Worm (Caenorhabditis elegans) whole organism, L1 larva: ENCODE results near the gene lin-24.

ENCODE experiments used
- C34B4.2 ChIP-seq: sonication (generic microtip); optimal IDR thresholded peaks from 2 replicates; lab custom pipeline; 2017; ENCODE audit warnings: mild to moderate bottlenecking, missing genetic modification characterization, missing compliant biosample characterization
- F16B12.6 ChIP-seq: fragments of 150-350 bp; optimal IDR thresholded peaks from 2 replicates; lab custom pipeline; 2014; ENCODE audit warnings: missing biosample characterization, missing genetic modification characterization
- aha-1 ChIP-seq: fragments of 150-350 bp; optimal IDR thresholded peaks from 2 replicates; lab custom pipeline; 2014; ENCODE audit warnings: missing biosample characterization, missing genetic modification characterization
- aly-2 ChIP-seq: fragments of 150-350 bp; optimal IDR thresholded peaks from 2 replicates; lab custom pipeline; 2014; ENCODE audit warnings: missing biosample characterization, missing genetic modification characterization
- ceh-82 ChIP-seq, 3 experiments: fragments of 150-350 bp in 1 of 3; sonication (generic microtip) in 2 of 3; optimal IDR thresholded peaks; 2 replicates each; lab custom pipeline; 2014 to 2017; ENCODE audit warnings: missing biosample characterization in 3 of 3, missing genetic modification characterization in 3 of 3
- dpl-1 ChIP-seq, 3 experiments: fragments of 150-350 bp in 2 of 3; sonication (generic microtip) in 1 of 3; optimal IDR thresholded peaks; 2 replicates each; lab custom pipeline; 2014 to 2017; ENCODE audit warnings: missing biosample characterization in 3 of 3, missing genetic modification characterization in 3 of 3, missing genetic modification reagents in 3 of 3
- efl-1 ChIP-seq, 4 experiments: fragments of 150-350 bp; optimal IDR thresholded peaks in 3 of 4; peaks in 1 of 4; 1 replicate in 1 of 4; 2 replicates in 3 of 4; lab custom pipeline; 2014; ENCODE audit warnings: missing biosample characterization in 2 of 4, missing genetic modification characterization in 2 of 4, missing genetic modification reagents in 2 of 4
- efl-3 ChIP-seq: fragments of 200-800 bp; sonication (Bioruptor generic); optimal IDR thresholded peaks from 2 replicates; lab custom pipeline; 2018; ENCODE audit warnings: mild to moderate bottlenecking, missing genetic modification characterization, missing compliant biosample characterization
- ets-5 ChIP-seq: fragments of 200-800 bp; sonication (Bioruptor generic); IDR thresholded peaks from 2 replicates; pipeline ENCODE4 v1.3.6; 2022; ENCODE audit warnings: missing genetic modification characterization, missing compliant biosample characterization
- fkh-10 ChIP-seq: sonication (generic microtip); optimal IDR thresholded peaks from 2 replicates; lab custom pipeline; 2017; ENCODE audit warnings: missing biosample characterization, missing genetic modification reagents, missing genetic modification characterization
- fkh-8 ChIP-seq: sonication (generic microtip); optimal IDR thresholded peaks from 2 replicates; lab custom pipeline; 2016; ENCODE audit warnings: mild to moderate bottlenecking, missing genetic modification characterization, missing compliant biosample characterization
- fos-1 ChIP-seq: fragments of 150-350 bp; optimal IDR thresholded peaks from 2 replicates; lab custom pipeline; 2014; ENCODE audit warnings: missing biosample characterization, missing genetic modification characterization
- grh-1 ChIP-seq: fragments of 200-800 bp; sonication (Bioruptor generic); IDR thresholded peaks from 2 replicates; pipeline ENCODE4 v1.3.6; 2022; ENCODE audit warnings: missing genetic modification reagents, missing genetic modification characterization, missing compliant biosample characterization
- hlh-17 ChIP-seq: fragments of 200-800 bp; sonication (Bioruptor generic); optimal IDR thresholded peaks from 2 replicates; lab custom pipeline; 2018; ENCODE audit warnings: missing genetic modification characterization, mild to moderate bottlenecking, missing compliant biosample characterization, moderate library complexity, borderline replicate concordance
- hlh-4 ChIP-seq: sonication (generic microtip); optimal IDR thresholded peaks from 2 replicates; lab custom pipeline; 2016; ENCODE audit warnings: mild to moderate bottlenecking, missing genetic modification characterization, missing compliant biosample characterization
- isw-1 ChIP-seq: fragments of 200-800 bp; sonication (Bioruptor generic); IDR thresholded peaks from 2 replicates; pipeline ENCODE4 v1.3.6; 2022; ENCODE audit warnings: missing genetic modification characterization, missing compliant biosample characterization
- lin-14 ChIP-seq: fragments of 200-800 bp; sonication (Bioruptor generic); optimal IDR thresholded peaks from 2 replicates; lab custom pipeline; 2018; ENCODE audit warnings: mild to moderate bottlenecking, missing genetic modification characterization, moderate library complexity, missing compliant biosample characterization
- lsy-2 ChIP-seq, 2 experiments: fragments of 150-350 bp; optimal IDR thresholded peaks; 2 replicates each; lab custom pipeline; 2014; ENCODE audit warnings: missing biosample characterization in 2 of 2, missing genetic modification characterization in 2 of 2
- mab-9 ChIP-seq: fragments of 200-800 bp; sonication (Bioruptor generic); IDR thresholded peaks from 2 replicates; pipeline ENCODE4 v1.3.6; 2022; ENCODE audit warnings: missing genetic modification reagents, missing genetic modification characterization, missing compliant biosample characterization
- mdl-1 ChIP-seq, 2 experiments: fragments of 150-350 bp; optimal IDR thresholded peaks; 2 replicates each; lab custom pipeline; 2014 to 2017; ENCODE audit warnings: missing biosample characterization in 2 of 2, missing genetic modification characterization in 2 of 2, inconsistent platforms in 1 of 2
- mep-1 ChIP-seq: fragments of 150-350 bp; optimal IDR thresholded peaks from 2 replicates; lab custom pipeline; 2014; ENCODE audit warnings: missing biosample characterization, missing genetic modification characterization
- nhr-237 ChIP-seq: fragments of 150-350 bp; optimal IDR thresholded peaks from 2 replicates; lab custom pipeline; 2014; ENCODE audit warnings: missing biosample characterization, missing genetic modification characterization
- nhr-47 ChIP-seq: sonication (generic microtip); optimal IDR thresholded peaks from 2 replicates; lab custom pipeline; 2016; ENCODE audit warnings: mild to moderate bottlenecking, missing genetic modification characterization, moderate library complexity, missing compliant biosample characterization
- nhr-71 ChIP-seq: sonication (generic microtip); optimal IDR thresholded peaks from 2 replicates; lab custom pipeline; 2016; ENCODE audit warnings: mild to moderate bottlenecking, missing genetic modification characterization, moderate library complexity, missing compliant biosample characterization
- nhr-84 ChIP-seq: sonication (generic microtip); optimal IDR thresholded peaks from 2 replicates; lab custom pipeline; 2017; ENCODE audit warnings: missing biosample characterization, missing genetic modification characterization
- nhr-85 ChIP-seq: sonication (generic microtip); peaks from one replicate; lab custom pipeline; 2016; ENCODE audit warnings: missing genetic modification characterization, inconsistent platforms, missing compliant biosample characterization
- nhr-90 ChIP-seq: sonication (generic microtip); optimal IDR thresholded peaks from 2 replicates; lab custom pipeline; 2016; ENCODE audit warnings: mild to moderate bottlenecking, missing genetic modification characterization, missing compliant biosample characterization; ENCODE audit not compliant: poor library complexity
- rnt-1 ChIP-seq: sonication (generic microtip); optimal IDR thresholded peaks from 2 replicates; lab custom pipeline; 2016; ENCODE audit warnings: mild to moderate bottlenecking, missing genetic modification characterization, moderate library complexity, missing compliant biosample characterization
- snpc-4 ChIP-seq: fragments of 150-350 bp; optimal IDR thresholded peaks from 2 replicates; lab custom pipeline; 2014; ENCODE audit warnings: missing biosample characterization, missing genetic modification characterization
- snu-23 ChIP-seq: sonication (generic microtip); optimal IDR thresholded peaks from 2 replicates; lab custom pipeline; 2016; ENCODE audit warnings: missing genetic modification characterization, missing compliant biosample characterization
- sptf-1 ChIP-seq: fragments of 150-350 bp; optimal IDR thresholded peaks from 2 replicates; lab custom pipeline; 2014; ENCODE audit warnings: missing biosample characterization, missing genetic modification characterization
- sup-37 ChIP-seq: fragments of 200-800 bp; sonication (Bioruptor generic); optimal IDR thresholded peaks from 2 replicates; lab custom pipeline; 2018; ENCODE audit warnings: mild to moderate bottlenecking, missing genetic modification characterization, missing compliant biosample characterization
- tlp-1 ChIP-seq: fragments of 150-350 bp; optimal IDR thresholded peaks from 2 replicates; lab custom pipeline; 2014; ENCODE audit warnings: missing biosample characterization, missing genetic modification characterization
- unc-130 ChIP-seq: fragments of 150-350 bp; optimal IDR thresholded peaks from 2 replicates; lab custom pipeline; 2017; ENCODE audit warnings: missing biosample characterization, missing genetic modification characterization, inconsistent platforms
- unc-30 ChIP-seq: sonication (generic microtip); optimal IDR thresholded peaks from 2 replicates; lab custom pipeline; 2017; ENCODE audit warnings: missing biosample characterization, missing genetic modification characterization
- unc-62 ChIP-seq: fragments of 150-350 bp; optimal IDR thresholded peaks from 2 replicates; lab custom pipeline; 2014; ENCODE audit warnings: missing biosample characterization, missing genetic modification reagents, missing genetic modification characterization
- zag-1 ChIP-seq: fragments of 150-350 bp; optimal IDR thresholded peaks from 2 replicates; lab custom pipeline; 2014; ENCODE audit warnings: missing biosample characterization, missing genetic modification characterization
- ztf-11 ChIP-seq, 2 experiments: sonication (generic microtip); optimal IDR thresholded peaks; 2 replicates each; lab custom pipeline; 2016 to 2017; ENCODE audit warnings: missing genetic modification characterization in 2 of 2, missing biosample characterization in 1 of 2, missing compliant biosample characterization in 1 of 2
- ztf-4 ChIP-seq: fragments of 150-350 bp; optimal IDR thresholded peaks from 2 replicates; lab custom pipeline; 2014; ENCODE audit warnings: missing biosample characterization, missing genetic modification characterization

Gene lin-24

ce11 chrIV:12126740-12127472, 2.4 kb upstream of the lin-24 start:
- no peak for TF ChIP-seq fos-1 (tag; lab: Kevin White, UChicago)
- TF ChIP-seq rnt-1 (tag; lab: Kevin White, UChicago) = no peak
- peak; percentile 55 for TF ChIP-seq fkh-8 (tag; lab: Kevin White, UChicago)
- no peak for TF ChIP-seq aha-1 (tag; lab: Kevin White, UChicago)
- TF ChIP-seq nhr-71 (tag; lab: Kevin White, UChicago) = peak; percentile 26
- peak; percentile 51 for TF ChIP-seq lin-14 (GFP tag; lab: Kevin White, UChicago)
- peak; percentile 27 for TF ChIP-seq nhr-47
- no peak for TF ChIP-seq isw-1
- TF ChIP-seq hlh-17 (GFP tag; lab: Kevin White, UChicago) = no peak
- TF ChIP-seq mep-1 = peak; percentile 2
- TF ChIP-seq, all 84 proteins: peak for 5

- TF ChIP-seq fos-1 (tag; lab: Kevin White, UChicago) (no peak), hlh-17 (GFP tag; lab: Kevin White, UChicago) (no peak), C34B4.2 (tag; lab: Kevin White, UChicago) (no peak), efl-1 (optimal IDR thresholded peaks at IDR 0.05; lab: Kevin White, UChicago) (no peak), efl-1 (GFP tag; optimal IDR thresholded peaks at IDR 0.05 in 1 of 2; lab: Kevin White, UChicago) (peak in 1 of 2 experiments; percentile 76), sup-37 (no peak), efl-3 (GFP tag; lab: Kevin White, UChicago) (no peak), unc-62 (GFP tag; lab: Kevin White, UChicago) (no peak), ztf-11 (tag; optimal IDR thresholded peaks at IDR 0.05; lab: Kevin White, UChicago) (no peak), nhr-85 (tag; lab: Kevin White, UChicago) (peak; percentile 60), mdl-1 (tag; optimal IDR thresholded peaks at IDR 0.05; lab: Kevin White, UChicago) (peak in 1 of 2 experiments; percentile 26), nhr-84 (no peak), unc-30 (no peak), snpc-4 (tag; lab: Kevin White, UChicago) (no peak), nhr-237 (tag; lab: Kevin White, UChicago) (no peak), lsy-2 (tag; optimal IDR thresholded peaks at IDR 0.05; lab: Kevin White, UChicago) (peak in 1 of 2 experiments; percentile 48), zag-1 (tag; lab: Kevin White, UChicago) (no peak), ceh-82 (tag; optimal IDR thresholded peaks at IDR 0.05; lab: Kevin White, UChicago) (peak in 1 of 3 experiments; percentile 10), tlp-1 (tag; lab: Kevin White, UChicago) (no peak), mab-9 (GFP tag; lab: Robert Waterston, UW) (no peak), fkh-10 (GFP tag; lab: Kevin White, UChicago) (no peak), aly-2 (no peak), ets-5 (no peak), F16B12.6 (tag; lab: Kevin White, UChicago) (no peak), ztf-4 (tag; lab: Kevin White, UChicago) (no peak), snu-23 (GFP tag; lab: Kevin White, UChicago) (no peak), nhr-90 (tag; lab: Kevin White, UChicago) (no peak), hlh-4 (tag; lab: Kevin White, UChicago) (no peak), isw-1 (no peak), grh-1 (GFP tag; lab: Robert Waterston, UW) (no peak), nhr-47 (no peak), lin-14 (GFP tag; lab: Kevin White, UChicago) (peak; percentile 60), sptf-1 (tag; lab: Kevin White, UChicago) (no peak), dpl-1 (GFP tag; optimal IDR thresholded peaks at IDR 0.05; lab: Kevin White, UChicago) (no peak), rnt-1 (tag; lab: Kevin White, UChicago) (no peak), fkh-8 (tag; lab: Kevin White, UChicago) (no peak), unc-130 (tag; lab: Kevin White, UChicago) (no peak)
Observed at ce11 chrIV:12127838-12128237, 1.5 kb upstream of the lin-24 start.
